Worm (Caenorhabditis elegans): Measurements from ENCODE around the gene F46F3.3.

The F46F3.3 gene

ce11 chrV:11677494-11677893, 10.2 kb downstream of the F46F3.3 start:
- TF ChIP-seq him-1 (tag; optimal IDR thresholded peaks at IDR 0.05), result no peak
- no peak for TF ChIP-seq dao-5 (tag; optimal IDR thresholded peaks at IDR 0.05)
- TF ChIP-seq W03F9.2 (tag; optimal IDR thresholded peaks at IDR 0.05), result no peak

- TF ChIP-seq dao-5 (tag; optimal IDR thresholded peaks at IDR 0.05) (no peak), him-1 (tag; optimal IDR thresholded peaks at IDR 0.05) (no peak), W03F9.2 (tag; optimal IDR thresholded peaks at IDR 0.05) (no peak)
Measured at ce11 chrV:11680519-11681203, 13.4 kb downstream of the F46F3.3 start.

ce11 chrV:11682858-11683257, 15.6 kb downstream of the F46F3.3 start:
- no peak for TF ChIP-seq W03F9.2 (tag; optimal IDR thresholded peaks at IDR 0.05)
- no peak for TF ChIP-seq dao-5 (tag; optimal IDR thresholded peaks at IDR 0.05)
- no peak for TF ChIP-seq him-1 (tag; optimal IDR thresholded peaks at IDR 0.05)

- TF ChIP-seq him-1 (tag; optimal IDR thresholded peaks at IDR 0.05) (no peak), dao-5 (tag; optimal IDR thresholded peaks at IDR 0.05) (no peak), W03F9.2 (tag; optimal IDR thresholded peaks at IDR 0.05) (no peak)
Measured at ce11 chrV:11686877-11687276, 19.6 kb downstream of the F46F3.3 start, which contains the start of gene W05E10.2. Gene W05E10.2, plus strand, starts transcription at chrV:11687177.

ce11 chrV:11691553-11691952, 24.3 kb downstream of the F46F3.3 start, which contains the start of gene W05E10.1:
Gene W05E10.1, minus strand, starts transcription at chrV:11691691.
- TF ChIP-seq him-1 (tag; optimal IDR thresholded peaks at IDR 0.05) (no peak), W03F9.2 (tag; optimal IDR thresholded peaks at IDR 0.05) (no peak), dao-5 (tag; optimal IDR thresholded peaks at IDR 0.05) (no peak)

ce11 chrV:11695597-11695996, 28.3 kb downstream of the F46F3.3 start, which contains the start of gene W05E10.5:
Gene W05E10.5, minus strand, starts transcription at chrV:11695697.
- TF ChIP-seq dao-5 (tag; optimal IDR thresholded peaks at IDR 0.05) (no peak), W03F9.2 (tag; optimal IDR thresholded peaks at IDR 0.05) (no peak), him-1 (tag; optimal IDR thresholded peaks at IDR 0.05) (no peak)

- TF ChIP-seq dao-5 (tag; optimal IDR thresholded peaks at IDR 0.05) (no peak), him-1 (tag; optimal IDR thresholded peaks at IDR 0.05) (no peak), W03F9.2 (tag; optimal IDR thresholded peaks at IDR 0.05) (no peak)
Measured at ce11 chrV:11697482-11697881, 30.2 kb downstream of the F46F3.3 start.

- TF ChIP-seq W03F9.2 (tag; optimal IDR thresholded peaks at IDR 0.05), result no peak
- TF ChIP-seq him-1 (tag; optimal IDR thresholded peaks at IDR 0.05), result no peak
- no peak for TF ChIP-seq dao-5 (tag; optimal IDR thresholded peaks at IDR 0.05)
Measured at ce11 chrV:11704658-11705057, 37.4 kb downstream of the F46F3.3 start.

- TF ChIP-seq W03F9.2 (tag; optimal IDR thresholded peaks at IDR 0.05), result no peak
- no peak for TF ChIP-seq dao-5 (tag; optimal IDR thresholded peaks at IDR 0.05)
- TF ChIP-seq him-1 (tag; optimal IDR thresholded peaks at IDR 0.05), result no peak
Measured at ce11 chrV:11705399-11705798, 38.1 kb downstream of the F46F3.3 start, which contains the start of gene ceh-32. Gene ceh-32, minus strand, starts transcription at chrV:11705400.

ce11 chrV:11706353-11706752, 39.1 kb downstream of the F46F3.3 start:
- no peak for TF ChIP-seq dao-5 (tag; optimal IDR thresholded peaks at IDR 0.05)
- TF ChIP-seq W03F9.2 (tag; optimal IDR thresholded peaks at IDR 0.05), result no peak
- TF ChIP-seq him-1 (tag; optimal IDR thresholded peaks at IDR 0.05), result no peak

- no peak for TF ChIP-seq dao-5 (tag; optimal IDR thresholded peaks at IDR 0.05)
- TF ChIP-seq W03F9.2 (tag; optimal IDR thresholded peaks at IDR 0.05), result no peak
- no peak for TF ChIP-seq him-1 (tag; optimal IDR thresholded peaks at IDR 0.05)
Measured at ce11 chrV:11711751-11712150, 44.5 kb downstream of the F46F3.3 start.

- TF ChIP-seq dao-5 (tag; optimal IDR thresholded peaks at IDR 0.05) (no peak), him-1 (tag; optimal IDR thresholded peaks at IDR 0.05) (no peak), W03F9.2 (tag; optimal IDR thresholded peaks at IDR 0.05) (no peak)
Measured at ce11 chrV:11715797-11716196, 48.5 kb downstream of the F46F3.3 start, which contains the start of gene tre-3. Gene tre-3, minus strand, starts transcription at chrV:11715903.

- TF ChIP-seq dao-5 (tag; optimal IDR thresholded peaks at IDR 0.05), result no peak
- no peak for TF ChIP-seq him-1 (tag; optimal IDR thresholded peaks at IDR 0.05)
- TF ChIP-seq W03F9.2 (tag; optimal IDR thresholded peaks at IDR 0.05), result no peak
Measured at ce11 chrV:11716930-11717329, 49.7 kb downstream of the F46F3.3 start.

Measured in whole organism, L4/young adult.